Worm (Caenorhabditis elegans): ENCODE results near the gene F18H3.1.

ce11 chrX:13505201-13505600 is 14.3 kb upstream of the F18H3.1 start:
- no peak for TF ChIP-seq eor-1 (tag; optimal IDR thresholded peaks at IDR 0.05)
- no peak for TF ChIP-seq elt-2 (tag; optimal IDR thresholded peaks at IDR 0.05)
- TF ChIP-seq tbx-2 (tag; optimal IDR thresholded peaks at IDR 0.05), result no peak
- TF ChIP-seq pqm-1 (tag; optimal IDR thresholded peaks at IDR 0.05), result no peak
- no peak for TF ChIP-seq unc-62 (GFP tag; optimal IDR thresholded peaks at IDR 0.05)
- no peak for TF ChIP-seq mdl-1 (tag; optimal IDR thresholded peaks at IDR 0.05)
- no peak for TF ChIP-seq ama-1 (optimal IDR thresholded peaks at IDR 0.05)
- TF ChIP-seq R02D3.7 (tag; optimal IDR thresholded peaks at IDR 0.05), result no peak
